Worm (Caenorhabditis elegans) whole organism, mixed stage, embryonic: ENCODE measurements around the gene srsx-7.

Experiments used
- ceh-39 ChIP-seq: fragments of 150-350 bp; optimal IDR thresholded peaks from 2 replicates; lab custom pipeline; 2014; ENCODE audit warnings: missing biosample characterization, missing genetic modification characterization
- ces-1 ChIP-seq: fragments of 150-350 bp; optimal IDR thresholded peaks from 2 replicates; lab custom pipeline; 2014; ENCODE audit warnings: missing biosample characterization, missing genetic modification reagents, missing genetic modification characterization
- cnd-1 ChIP-seq: fragments of 200-800 bp; sonication (Bioruptor generic); optimal IDR thresholded peaks from 2 replicates; lab custom pipeline; 2018; ENCODE audit warnings: mild to moderate bottlenecking, missing genetic modification characterization, missing compliant biosample characterization
- elt-1 ChIP-seq: sonication (generic microtip); optimal IDR thresholded peaks from 2 replicates; lab custom pipeline; 2017; ENCODE audit warnings: missing genetic modification characterization, mild to moderate bottlenecking, missing compliant biosample characterization, antibody characterized with exemption, moderate library complexity, borderline replicate concordance; ENCODE audit not compliant: insufficient read depth
- elt-3 ChIP-seq: fragments of 150-350 bp; optimal IDR thresholded peaks from 2 replicates; lab custom pipeline; 2014; ENCODE audit warnings: missing biosample characterization, missing genetic modification characterization
- lin-13 ChIP-seq: fragments of 150-350 bp; optimal IDR thresholded peaks from 2 replicates; lab custom pipeline; 2014; ENCODE audit warnings: missing biosample characterization, missing genetic modification characterization
- lsy-2 ChIP-seq: fragments of 150-350 bp; optimal IDR thresholded peaks from 2 replicates; lab custom pipeline; 2014; ENCODE audit warnings: missing biosample characterization, missing genetic modification characterization
- mep-1 ChIP-seq: fragments of 150-350 bp; optimal IDR thresholded peaks from 2 replicates; lab custom pipeline; 2017; ENCODE audit warnings: missing biosample characterization, missing genetic modification reagents, missing genetic modification characterization, inconsistent platforms
- nhr-237 ChIP-seq: fragments of 150-350 bp; optimal IDR thresholded peaks from 2 replicates; lab custom pipeline; 2014; ENCODE audit warnings: missing biosample characterization, missing genetic modification characterization
- pha-4 ChIP-seq: fragments of 150-350 bp; optimal IDR thresholded peaks from 2 replicates; lab custom pipeline; 2018; ENCODE audit warnings: missing biosample characterization, missing genetic modification reagents, missing genetic modification characterization
- unc-39 ChIP-seq: fragments of 150-350 bp; optimal IDR thresholded peaks from 2 replicates; lab custom pipeline; 2014; ENCODE audit warnings: missing biosample characterization, missing genetic modification characterization

DNA sequence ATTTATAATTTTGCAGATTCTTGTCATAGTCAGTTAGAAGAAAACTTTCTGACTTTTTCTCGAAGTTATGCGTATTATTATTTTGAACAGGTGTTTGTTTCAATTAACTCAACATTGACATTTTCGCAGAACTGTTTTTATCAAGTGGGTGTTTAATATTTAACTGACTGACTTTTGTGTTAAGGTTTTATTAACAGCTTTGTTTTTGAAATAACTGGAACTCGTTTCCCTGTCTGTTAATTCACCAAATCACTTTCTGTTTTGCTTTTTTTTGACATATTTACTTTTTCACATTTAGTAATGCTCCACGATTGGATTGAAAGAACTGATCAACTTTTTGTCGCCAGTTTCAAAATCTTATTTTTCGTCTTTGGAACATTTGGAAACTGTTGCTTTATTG is at the start of gene srsx-7:
- TF ChIP-seq nhr-237 (tag; lab: Kevin White, UChicago) (no peak), unc-39 (tag; lab: Kevin White, UChicago) (no peak), elt-3 (tag; lab: Kevin White, UChicago) (no peak), lin-13 (tag; lab: Kevin White, UChicago) (no peak), elt-1 (no peak), cnd-1 (no peak), pha-4 (tag; lab: Kevin White, UChicago) (no peak), ces-1 (GFP tag; lab: Kevin White, UChicago) (no peak), lsy-2 (tag; lab: Kevin White, UChicago) (no peak), mep-1 (no peak), ceh-39 (tag; lab: Kevin White, UChicago) (no peak)
